Fruit fly (Drosophila melanogaster) whole organism, embryonic: ENCODE measurements around the gene AP-1sigma.

ENCODE experiments used
- Awh ChIP-seq: fragments of 200-800 bp; sonication (Bioruptor generic); IDR thresholded peaks from 2 replicates; pipeline ENCODE4, ENCODE4 v1.3.6; 2022; ENCODE audit warnings: missing biosample characterization, missing genetic modification characterization
- CG10209 ChIP-seq: fragments of 200-800 bp; sonication (Bioruptor generic); optimal IDR thresholded peaks from 3 replicates; lab custom pipeline; 2017; ENCODE audit warnings: missing biosample characterization, mild to moderate bottlenecking, missing genetic modification characterization, missing genetic modification reagents
- CG11456 ChIP-seq: fragments of 200-800 bp; sonication (Bioruptor generic); IDR thresholded peaks from 3 replicates; pipeline ENCODE4 v1.3.6; 2022; ENCODE audit warnings: missing biosample characterization, missing genetic modification characterization
- CG13424 ChIP-seq: fragments of 200-800 bp; sonication (Bioruptor generic); optimal IDR thresholded peaks from 2 replicates; lab custom pipeline; 2019; ENCODE audit warnings: missing biosample characterization, mild to moderate bottlenecking, missing genetic modification characterization, moderate library complexity
- CG14014 ChIP-seq: fragments of 200-800 bp; sonication (Bioruptor generic); IDR thresholded peaks from 2 replicates; pipeline ENCODE4 v1.3.6; 2022; ENCODE audit warnings: missing biosample characterization, missing genetic modification characterization
- CG14667 ChIP-seq: fragments of 200-800 bp; sonication (Bioruptor generic); IDR thresholded peaks from 2 replicates; pipeline ENCODE4 v1.3.6; 2022; ENCODE audit warnings: missing biosample characterization, missing genetic modification characterization
- CG14860 ChIP-seq: fragments of 200-800 bp; sonication (Bioruptor generic); IDR thresholded peaks from 3 replicates; pipeline ENCODE4 v1.3.6; 2022; ENCODE audit warnings: missing biosample characterization, missing genetic modification characterization; ENCODE audit not compliant: partially characterized antibody
- CG1602 ChIP-seq: fragments of 200-800 bp; sonication (Bioruptor generic); optimal IDR thresholded peaks from 3 replicates; lab custom pipeline; 2016; ENCODE audit warnings: missing biosample characterization, missing genetic modification characterization
- CG16815 ChIP-seq: fragments of 200-800 bp; sonication (Bioruptor generic); optimal IDR thresholded peaks from 3 replicates; lab custom pipeline; 2017; ENCODE audit warnings: missing biosample characterization, mild to moderate bottlenecking, missing genetic modification characterization
- CG17186 ChIP-seq: fragments of 200-800 bp; sonication (Bioruptor generic); optimal IDR thresholded peaks from 3 replicates; lab custom pipeline; 2017; ENCODE audit warnings: missing biosample characterization, missing genetic modification reagents, missing genetic modification characterization
- CG17359 ChIP-seq: fragments of 200-800 bp; sonication (Bioruptor generic); optimal IDR thresholded peaks from 3 replicates; lab custom pipeline; 2018; ENCODE audit warnings: missing biosample characterization, mild to moderate bottlenecking, missing genetic modification characterization, moderate library complexity
- CG17568 ChIP-seq: fragments of 200-800 bp; sonication (Bioruptor generic); optimal IDR thresholded peaks from 2 replicates; lab custom pipeline; 2018; ENCODE audit warnings: missing biosample characterization, mild to moderate bottlenecking, missing genetic modification characterization, moderate library complexity
- CG17802 ChIP-seq: fragments of 200-800 bp; sonication (Bioruptor generic); optimal IDR thresholded peaks from 2 replicates; lab custom pipeline; 2018; ENCODE audit warnings: missing biosample characterization, mild to moderate bottlenecking, missing genetic modification characterization, moderate library complexity
- CG17912 ChIP-seq: fragments of 200-800 bp; sonication (Bioruptor generic); optimal IDR thresholded peaks from 2 replicates; lab custom pipeline; 2018; ENCODE audit warnings: missing biosample characterization, mild to moderate bottlenecking, missing genetic modification characterization
- CG1832 ChIP-seq: fragments of 200-800 bp; sonication (Bioruptor generic); optimal IDR thresholded peaks from 2 replicates; lab custom pipeline; 2017; ENCODE audit warnings: missing biosample characterization, mild to moderate bottlenecking, missing genetic modification characterization, inconsistent platforms
- CG18619 ChIP-seq: fragments of 200-800 bp; sonication (Bioruptor generic); optimal IDR thresholded peaks from 3 replicates; lab custom pipeline; 2017; ENCODE audit warnings: missing biosample characterization, mild to moderate bottlenecking, missing genetic modification characterization
- CG2202 ChIP-seq: fragments of 200-800 bp; sonication (Bioruptor generic); optimal IDR thresholded peaks from 2 replicates; lab custom pipeline; 2018; ENCODE audit warnings: missing biosample characterization, mild to moderate bottlenecking, missing genetic modification characterization
- CG34376 ChIP-seq: fragments of 200-800 bp; sonication (Bioruptor generic); optimal IDR thresholded peaks from 2 replicates; lab custom pipeline; 2018; ENCODE audit warnings: missing biosample characterization, mild to moderate bottlenecking, missing genetic modification characterization
- CG4424 ChIP-seq: fragments of 200-800 bp; sonication (Bioruptor generic); optimal IDR thresholded peaks from 3 replicates; lab custom pipeline; 2016; ENCODE audit warnings: missing biosample characterization, missing genetic modification characterization
- CG7372 ChIP-seq: fragments of 200-800 bp; sonication (Bioruptor generic); IDR thresholded peaks from 2 replicates; pipeline ENCODE4 v1.3.6; 2022; ENCODE audit warnings: missing biosample characterization, missing genetic modification characterization
- CrebB ChIP-seq: fragments of 200-800 bp; sonication (Bioruptor generic); optimal IDR thresholded peaks from 3 replicates; lab custom pipeline; 2018; ENCODE audit warnings: missing biosample characterization, mild to moderate bottlenecking, missing genetic modification characterization
- Dek ChIP-seq: fragments of 200-800 bp; sonication (Bioruptor generic); optimal IDR thresholded peaks from 3 replicates; lab custom pipeline; 2019; ENCODE audit warnings: missing biosample characterization, mild to moderate bottlenecking, missing genetic modification characterization, moderate library complexity
- Gsc ChIP-seq: fragments of 200-800 bp; sonication (Bioruptor generic); IDR thresholded peaks from 2 replicates; pipeline ENCODE4 v1.3.6; 2022; ENCODE audit warnings: missing biosample characterization, missing genetic modification characterization
- HHEX ChIP-seq: fragments of 200-800 bp; sonication (Bioruptor generic); optimal IDR thresholded peaks from 3 replicates; lab custom pipeline; 2017; ENCODE audit warnings: missing biosample characterization, mild to moderate bottlenecking, missing genetic modification characterization, missing genetic modification reagents
- HmgD ChIP-seq: fragments of 200-800 bp; sonication (Bioruptor generic); optimal IDR thresholded peaks from 3 replicates; lab custom pipeline; 2016; ENCODE audit warnings: missing biosample characterization, missing genetic modification characterization
- HmgZ ChIP-seq: fragments of 200-800 bp; sonication (Bioruptor generic); optimal IDR thresholded peaks from 2 replicates; lab custom pipeline; 2018; ENCODE audit warnings: missing biosample characterization, mild to moderate bottlenecking, missing genetic modification characterization
- Hsf ChIP-seq: fragments of 200-800 bp; sonication (Bioruptor generic); optimal IDR thresholded peaks from 3 replicates; lab custom pipeline; 2016; ENCODE audit warnings: missing biosample characterization, missing genetic modification characterization
- Lpt ChIP-seq: fragments of >200 bp; optimal IDR thresholded peaks from 2 replicates; lab custom pipeline; 2018; ENCODE audit warnings: missing biosample characterization, missing genetic modification characterization
- MBD-R2 ChIP-seq: fragments of 200-800 bp; sonication (Bioruptor generic); IDR thresholded peaks from 2 replicates; pipeline ENCODE4 v1.3.6; 2022; ENCODE audit warnings: missing biosample characterization, missing genetic modification characterization
- NFAT ChIP-seq: fragments of 200-800 bp; sonication (Bioruptor generic); IDR thresholded peaks from 2 replicates; pipeline ENCODE4 v1.3.6; 2022; ENCODE audit warnings: missing biosample characterization, missing genetic modification characterization
- Oaz ChIP-seq: fragments of 200-800 bp; sonication (Bioruptor generic); IDR thresholded peaks from 2 replicates; pipeline ENCODE4 v1.3.6; 2022; ENCODE audit warnings: missing biosample characterization, missing genetic modification characterization
- Vsx1 ChIP-seq: fragments of 200-800 bp; sonication (Bioruptor generic); optimal IDR thresholded peaks from 2 replicates; lab custom pipeline; 2017; ENCODE audit warnings: missing biosample characterization, mild to moderate bottlenecking, missing genetic modification characterization, missing genetic modification reagents
- abd-A ChIP-seq: fragments of 200-800 bp; sonication (Bioruptor generic); optimal IDR thresholded peaks from 3 replicates; lab custom pipeline; 2019; ENCODE audit warnings: missing biosample characterization, mild to moderate bottlenecking, missing genetic modification characterization, moderate library complexity
- ash1 ChIP-seq: fragments of 200-800 bp; sonication (Bioruptor generic); optimal IDR thresholded peaks from 2 replicates; lab custom pipeline; 2018; ENCODE audit warnings: missing biosample characterization, mild to moderate bottlenecking, missing genetic modification characterization
- ato ChIP-seq: fragments of 200-800 bp; sonication (Bioruptor generic); IDR thresholded peaks from 2 replicates; pipeline ENCODE4 v1.3.6; 2022; ENCODE audit warnings: missing biosample characterization, missing genetic modification characterization; ENCODE audit not compliant: partially characterized antibody
- bcd ChIP-seq: fragments of 200-800 bp; sonication (Bioruptor generic); optimal IDR thresholded peaks from 2 replicates; lab custom pipeline; 2017; ENCODE audit warnings: missing biosample characterization, mild to moderate bottlenecking, missing genetic modification characterization
- chif ChIP-seq, 2 experiments: fragments of 200-800 bp; sonication (Bioruptor generic); optimal IDR thresholded peaks; 3 replicates each; lab custom pipeline; 2016; ENCODE audit warnings: missing biosample characterization in 2 of 2, missing genetic modification characterization in 2 of 2
- crc ChIP-seq: fragments of 200-800 bp; sonication (Bioruptor generic); optimal IDR thresholded peaks from 2 replicates; lab custom pipeline; 2016; ENCODE audit warnings: missing biosample characterization, missing genetic modification characterization
- dysf ChIP-seq: fragments of 200-800 bp; sonication (Bioruptor generic); IDR thresholded peaks from 3 replicates; pipeline ENCODE4 v1.3.6; 2022; ENCODE audit warnings: missing biosample characterization, missing genetic modification characterization
- ftz-f1 ChIP-seq: fragments of 200-800 bp; sonication (Bioruptor generic); optimal IDR thresholded peaks from 2 replicates; lab custom pipeline; 2016; ENCODE audit warnings: missing biosample characterization, missing genetic modification characterization
- gem ChIP-seq: fragments of 200-800 bp; sonication (Bioruptor generic); optimal IDR thresholded peaks from 2 replicates; lab custom pipeline; 2019; ENCODE audit warnings: missing biosample characterization, mild to moderate bottlenecking, missing genetic modification characterization, moderate library complexity
- h ChIP-seq: fragments of >200 bp; optimal IDR thresholded peaks from 2 replicates; lab custom pipeline; 2017
- ind ChIP-seq: fragments of 200-800 bp; sonication (Bioruptor generic); optimal IDR thresholded peaks from 3 replicates; lab custom pipeline; 2016; ENCODE audit warnings: missing biosample characterization, missing genetic modification characterization
- jumu ChIP-seq: fragments of 200-800 bp; sonication (Bioruptor generic); optimal IDR thresholded peaks from 3 replicates; lab custom pipeline; 2016; ENCODE audit warnings: missing biosample characterization, missing genetic modification characterization
- oc ChIP-seq: fragments of 200-800 bp; sonication (Bioruptor generic); optimal IDR thresholded peaks from 2 replicates; lab custom pipeline; 2018; ENCODE audit warnings: missing biosample characterization, mild to moderate bottlenecking, missing genetic modification characterization, moderate library complexity
- org-1 ChIP-seq: fragments of 200-800 bp; sonication (Bioruptor generic); optimal IDR thresholded peaks from 2 replicates; lab custom pipeline; 2017; ENCODE audit warnings: missing biosample characterization, missing genetic modification characterization
- pan ChIP-seq, 4 experiments: fragments of >200 bp in 3 of 4; fragments of 200-800 bp in 1 of 4; sonication (Bioruptor generic) in 1 of 4; optimal IDR thresholded peaks in 3 of 4; IDR thresholded peaks in 1 of 4; 2 replicates each; pipeline versions ENCODE4 v1.3.6 to Lab custom; 2017 to 2022; ENCODE audit warnings: missing biosample characterization in 2 of 4, missing genetic modification characterization in 2 of 4, mixed read lengths in 1 of 4
- pros ChIP-seq: fragments of 200-800 bp; sonication (Bioruptor generic); optimal IDR thresholded peaks from 3 replicates; lab custom pipeline; 2019; ENCODE audit warnings: missing biosample characterization, mild to moderate bottlenecking, missing genetic modification characterization, moderate library complexity
- sr ChIP-seq: fragments of 200-800 bp; sonication (Bioruptor generic); IDR thresholded peaks from 3 replicates; pipeline ENCODE4 v1.3.6; 2022; ENCODE audit warnings: missing biosample characterization, missing genetic modification characterization
- unpg ChIP-seq: fragments of 200-800 bp; sonication (Bioruptor generic); optimal IDR thresholded peaks from 3 replicates; lab custom pipeline; 2018; ENCODE audit warnings: missing biosample characterization, mild to moderate bottlenecking, missing genetic modification characterization, moderate library complexity
- zen ChIP-seq: fragments of 200-800 bp; sonication (Bioruptor generic); optimal IDR thresholded peaks from 3 replicates; lab custom pipeline; 2018; ENCODE audit warnings: missing biosample characterization, mild to moderate bottlenecking, missing genetic modification characterization, moderate library complexity

AP-1sigma gene

DNA sequence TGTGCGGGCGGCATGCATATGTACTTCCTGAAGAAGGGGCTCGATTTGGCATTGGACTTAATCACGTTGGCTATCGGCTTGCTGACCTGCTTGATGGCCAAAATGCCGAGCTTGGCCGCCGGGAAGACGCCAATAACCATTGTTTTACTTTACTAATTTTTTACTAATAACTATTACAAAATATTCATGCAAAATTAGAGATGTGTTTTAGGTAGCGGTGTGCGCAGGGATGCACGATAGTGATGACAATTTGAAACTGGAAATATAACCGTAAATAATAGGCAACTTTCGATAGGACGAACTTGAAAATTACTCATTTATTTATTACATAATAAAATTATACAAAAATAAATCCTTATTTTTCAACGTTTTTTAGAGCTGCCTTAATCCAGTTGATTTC, 31.0 kb upstream of the AP-1sigma start, which contains the start of gene CG13601 (continued):
- TF ChIP-seq Lpt (GFP tag; lab: Kevin White, UChicago) (no peak), CG1832 (no peak), CG14860 (GFP tag; lab: Robert Waterston, UW) (peak; percentile 67), CG4424 (no peak), pros (GFP tag; lab: Kevin White, UChicago) (no peak), CG34376 (GFP tag; lab: Kevin White, UChicago) (peak; percentile 27), HmgZ (tag; lab: Kevin White, UChicago) (peak; percentile 9), Gsc (GFP tag; lab: Robert Waterston, UW) (no peak), CG17186 (GFP tag; lab: Kevin White, UChicago) (peak; percentile 89), ind (peak; percentile 9), jumu (GFP tag; lab: Kevin White, UChicago) (no peak), HHEX (GFP tag; lab: Kevin White, UChicago) (no peak), HmgD (GFP tag; lab: Kevin White, UChicago) (no peak), CG1602 (GFP tag; lab: Kevin White, UChicago) (no peak), CrebB (tag; lab: Kevin White, UChicago) (no peak), ash1 (GFP tag; lab: Kevin White, UChicago) (no peak), CG11456 (GFP tag; lab: Robert Waterston, UW) (peak; percentile 64; the same call in 2 of the 3 replicates), Dek (tag; lab: Kevin White, UChicago) (peak; percentile 18), dysf (GFP tag; lab: Robert Waterston, UW) (peak; percentile 35; the same call in 2 of the 3 replicates), pan (optimal IDR thresholded peaks at IDR 0.05; lab: Kevin White, UChicago) (no peak), pan (GFP tag; optimal IDR thresholded peaks at IDR 0.05 in 1 of 2, IDR thresholded peaks at IDR 0.05 in 1 of 2) (peak in 1 of 2 experiments; percentile 35), Hsf (GFP tag; lab: Kevin White, UChicago) (no peak), abd-A (tag; lab: Kevin White, UChicago) (no peak), org-1 (no peak), Oaz (no peak), zen (tag; lab: Kevin White, UChicago) (no peak), ftz-f1 (GFP tag; lab: Kevin White, UChicago) (no peak), MBD-R2 (GFP tag; lab: Robert Waterston, UW) (peak; percentile 80), CG14667 (GFP tag; lab: Robert Waterston, UW) (no peak), CG13424 (tag; lab: Kevin White, UChicago) (peak; percentile 47), CG17359 (peak; percentile 23), CG17912 (GFP tag; lab: Kevin White, UChicago) (no peak), NFAT (GFP tag; lab: Robert Waterston, UW) (peak; percentile 56; the same call in 1 of the 2 replicates), crc (GFP tag; lab: Kevin White, UChicago) (no peak), CG14014 (GFP tag; lab: Robert Waterston, UW) (peak; percentile 37; the same call in 1 of the 2 replicates), CG10209 (GFP tag; lab: Kevin White, UChicago) (no peak), chif (GFP tag; optimal IDR thresholded peaks at IDR 0.05; lab: Kevin White, UChicago) (no peak), gem (tag; lab: Kevin White, UChicago) (peak; percentile 46), CG7372 (no peak), bcd (GFP tag; lab: Kevin White, UChicago) (no peak), Awh (no peak), Vsx1 (GFP tag; lab: Kevin White, UChicago) (no peak), CG2202 (tag; lab: Kevin White, UChicago) (no peak), ato (GFP tag; lab: Robert Waterston, UW) (peak; percentile 40; the same call in 1 of the 2 replicates), CG17802 (tag; lab: Kevin White, UChicago) (no peak), oc (tag; lab: Kevin White, UChicago) (no peak), CG18619 (no peak), CG17568 (no peak), h (lab: Kevin White, UChicago) (no peak), sr (GFP tag; lab: Robert Waterston, UW) (no peak), unpg (GFP tag; lab: Kevin White, UChicago) (peak; percentile 14), CG16815 (GFP tag; lab: Kevin White, UChicago) (no peak)
